Fruit fly (Drosophila melanogaster) Kc167 (cell line): ENCODE data around the gene CG31933.

Experiments used
- Sin3A ChIP-seq: fragments of >200 bp; optimal IDR thresholded peaks from 2 replicates; lab custom pipeline; 2018; ENCODE audit warnings: missing external identifiers
- h ChIP-seq: fragments of >200 bp; optimal IDR thresholded peaks from 3 replicates; lab custom pipeline; 2018; ENCODE audit warnings: missing external identifiers
- psq ChIP-seq: fragments of >200 bp; optimal IDR thresholded peaks from 2 replicates; lab custom pipeline; 2017; ENCODE audit warnings: missing external identifiers
- ttk ChIP-seq: sonication (Bioruptor generic); optimal IDR thresholded peaks from 2 replicates; lab custom pipeline; 2017; ENCODE audit warnings: missing external identifiers

DNA sequence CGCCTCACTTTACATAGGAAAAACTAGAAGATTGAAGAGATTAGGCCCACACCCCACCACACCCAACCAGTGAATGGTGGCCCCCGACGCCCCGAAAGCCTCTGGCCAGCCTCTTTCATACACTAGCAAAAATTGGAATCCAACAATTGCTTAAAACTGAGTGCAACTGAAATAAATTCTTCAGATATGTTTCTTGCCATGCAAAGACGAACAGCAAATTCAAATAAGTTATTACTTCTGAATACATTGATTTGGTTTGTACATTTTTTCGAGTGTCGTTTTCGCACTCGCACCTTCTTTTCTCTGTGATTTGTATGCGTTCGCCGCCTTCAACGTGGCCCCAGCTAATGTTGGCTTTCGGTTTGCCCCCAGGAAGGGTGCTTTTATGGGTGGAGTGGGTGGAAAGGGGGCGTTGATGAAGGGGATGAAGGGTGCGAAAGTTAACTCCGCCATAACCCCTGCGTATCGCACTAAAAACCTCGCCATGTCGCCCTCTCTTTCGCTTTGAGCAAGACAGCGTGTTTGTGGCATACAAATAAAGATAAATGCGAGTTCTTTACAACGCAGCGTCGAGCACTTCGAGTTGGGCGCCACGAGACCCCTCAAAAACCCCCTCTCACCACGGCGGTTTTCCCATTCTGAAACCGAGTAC is 14.7 kb upstream of the CG31933 start:
- TF ChIP-seq Sin3A (lab: Kevin White, UChicago) (no peak), h (no peak), psq (lab: Kevin White, UChicago) (no peak), ttk (lab: Kevin White, UChicago) (no peak)
